Worm (Caenorhabditis elegans) whole organism, dauer: ENCODE data around the gene M02E1.3.
"Not testable (repeated sequence)": the region's sequence is repeated elsewhere in the genome, so short reads cannot be mapped to it uniquely, and the experiment has no call there.

Experiments used
- unc-62 ChIP-seq: sonication (generic microtip); optimal IDR thresholded peaks from 2 replicates; lab custom pipeline; 2017; ENCODE audit warnings: missing biosample characterization, missing genetic modification reagents, missing genetic modification characterization

Gene M02E1.3

DNA sequence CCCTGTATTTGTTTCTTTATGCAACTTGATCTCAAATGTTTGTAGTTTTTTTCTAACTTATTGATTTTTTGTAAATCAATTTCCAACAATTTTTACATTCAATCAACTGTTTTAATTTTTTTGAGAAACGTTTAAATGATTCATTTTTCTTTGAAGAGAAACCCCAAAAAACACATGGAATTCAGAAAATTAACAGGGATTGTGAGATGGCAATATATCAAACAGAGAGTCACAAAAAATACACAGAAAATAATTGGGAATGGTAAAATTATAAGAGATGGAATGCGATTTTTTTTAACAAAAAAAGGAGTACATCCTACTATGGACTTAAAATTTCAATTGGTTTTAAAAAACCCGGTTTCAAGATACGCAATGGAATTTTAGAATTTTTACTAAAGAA lies 12.1 kb downstream of the M02E1.3 start:
- TF ChIP-seq unc-62 (GFP tag; lab: Kevin White, UChicago), result no peak

DNA sequence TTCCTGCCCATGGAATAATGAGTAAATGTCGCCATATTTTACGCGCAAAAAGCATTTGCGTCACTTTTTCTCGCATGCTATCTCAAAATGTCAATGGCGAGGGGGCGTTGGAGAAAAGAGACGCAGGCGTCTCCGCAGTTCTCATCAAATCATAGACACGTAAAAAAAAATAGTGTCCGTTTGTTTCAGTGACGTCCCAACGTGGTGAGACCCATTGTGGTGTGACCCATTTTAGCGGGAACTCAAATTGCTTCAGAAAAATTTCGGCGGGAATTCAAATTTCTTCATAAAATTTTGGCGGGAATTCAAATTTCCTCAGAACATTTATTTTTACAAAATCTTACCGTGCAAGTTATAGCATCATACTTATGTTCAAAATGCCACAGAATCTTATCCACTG lies 21.5 kb downstream of the M02E1.3 start:
- no peak for TF ChIP-seq unc-62 (GFP tag; lab: Kevin White, UChicago)

DNA sequence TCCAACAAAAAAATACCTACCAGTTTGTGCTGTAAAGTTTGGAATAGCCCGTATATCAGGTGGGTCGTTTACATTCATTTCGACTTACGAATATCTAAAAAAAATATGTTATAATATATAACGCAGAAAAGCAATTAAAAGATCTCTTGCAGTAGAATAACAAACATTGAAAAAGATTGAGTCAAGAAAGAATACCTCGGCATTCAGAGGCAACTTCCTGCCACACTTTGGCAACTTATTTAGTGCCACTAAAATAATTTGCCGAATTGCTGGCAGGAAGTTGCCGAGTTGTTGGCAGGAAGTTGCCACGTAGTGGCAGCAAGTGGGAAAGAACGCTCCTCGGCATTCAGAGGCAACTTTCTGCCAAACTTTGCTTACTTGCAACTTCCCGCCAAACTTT lies 24.8 kb downstream of the M02E1.3 start, which contains the start of gene C04E7.3:
TSS of gene C04E7.3 (minus strand) at position 101 of the 400 bp plus-strand sequence.
- not testable (repeated sequence) for TF ChIP-seq unc-62 (GFP tag; lab: Kevin White, UChicago)

DNA sequence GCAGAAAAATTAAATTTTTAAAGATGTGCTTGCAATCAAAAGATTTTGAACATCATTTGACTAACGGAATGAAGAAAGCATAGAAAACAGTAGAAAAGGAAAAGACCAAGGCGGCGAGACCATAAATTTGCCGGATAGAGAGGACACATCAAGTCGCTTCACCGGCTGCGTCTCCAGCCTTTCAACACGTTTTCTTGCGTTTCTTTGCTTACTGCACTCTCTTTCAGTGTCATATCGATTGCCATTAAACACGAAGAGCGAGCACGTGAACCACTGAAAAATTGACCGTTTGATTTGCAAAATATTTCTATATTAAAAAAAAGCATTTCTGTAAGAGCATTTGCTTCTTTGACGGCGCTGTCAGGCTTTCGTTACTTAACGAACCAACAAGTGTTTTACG lies 25.8 kb downstream of the M02E1.3 start:
- TF ChIP-seq unc-62 (GFP tag; lab: Kevin White, UChicago), result no peak

DNA sequence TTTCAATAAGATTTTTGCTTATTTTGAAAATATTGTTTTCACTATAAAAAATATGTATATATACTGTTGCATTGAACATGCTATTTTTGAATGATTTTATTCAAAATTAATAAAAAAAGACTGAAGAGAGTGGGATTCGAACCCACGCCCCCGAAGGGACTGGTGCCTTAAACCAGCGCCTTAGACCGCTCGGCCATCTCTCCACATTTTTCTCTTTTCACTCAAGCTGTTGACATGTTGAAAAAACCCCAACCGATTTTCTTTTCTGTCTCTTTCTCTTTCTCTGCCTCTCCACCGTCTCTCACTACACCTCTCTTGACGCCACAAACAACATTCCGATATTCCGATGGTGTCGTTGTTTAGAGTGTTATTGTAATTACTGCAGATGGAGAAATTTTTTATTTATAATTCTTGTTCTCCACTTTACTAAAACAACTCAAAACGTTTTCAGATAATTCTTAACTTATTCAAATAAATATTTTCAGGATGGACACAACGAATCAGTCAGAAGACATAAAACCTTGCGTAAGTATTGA lies 30.9 kb downstream of the M02E1.3 start, which contains the start of gene sor-3:
TSS of gene sor-3 (plus strand) at position 486 of the 536 bp plus-strand sequence.
- no peak for TF ChIP-seq unc-62 (GFP tag; lab: Kevin White, UChicago)

DNA sequence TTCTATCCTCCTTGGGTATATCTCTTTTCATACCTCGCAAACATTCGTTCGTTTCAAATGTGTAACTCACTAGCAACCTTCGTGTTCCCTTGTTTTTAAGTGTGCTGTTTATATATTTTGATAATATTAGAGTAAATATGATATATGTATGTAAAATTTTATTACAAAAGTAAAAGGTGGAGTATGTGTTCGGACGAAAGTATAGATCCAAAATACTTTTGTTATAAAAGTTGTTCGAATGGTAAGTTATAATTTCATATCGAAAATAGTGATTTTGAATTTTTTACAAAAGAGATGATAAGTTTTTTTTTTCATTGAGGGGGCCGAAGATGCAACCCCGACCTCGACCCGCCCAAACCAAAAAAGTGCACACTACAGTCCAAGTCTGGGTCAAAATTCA lies 35.5 kb downstream of the M02E1.3 start, which contains the start of gene C04E7.1:
TSS of gene C04E7.1 (plus strand) at position 301 of the 400 bp plus-strand sequence.
- TF ChIP-seq unc-62 (GFP tag; lab: Kevin White, UChicago), result no peak

DNA sequence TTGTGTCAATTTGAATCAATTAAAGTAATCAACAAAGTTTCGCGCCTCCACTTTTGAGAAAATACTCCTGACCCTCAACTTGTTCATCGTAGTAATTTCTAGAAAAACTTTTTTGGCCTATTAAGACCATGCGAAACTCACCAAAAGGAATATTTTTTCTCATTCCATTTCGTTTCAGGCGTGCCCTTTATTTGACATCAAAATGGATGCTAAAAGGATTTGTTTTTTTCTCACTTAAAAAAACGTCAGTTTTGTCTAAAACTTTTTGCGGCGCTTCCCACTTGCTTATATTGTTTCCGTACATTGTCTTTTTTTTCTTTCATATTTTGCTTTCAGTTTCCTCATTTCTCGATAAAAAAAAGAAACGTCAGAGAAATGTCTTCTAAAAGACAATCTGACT lies 38.2 kb downstream of the M02E1.3 start, which contains the start of gene C04E7.5:
TSS of gene C04E7.5 (plus strand) at position 301 of the 400 bp plus-strand sequence.
- TF ChIP-seq unc-62 (GFP tag; lab: Kevin White, UChicago), result no peak

DNA sequence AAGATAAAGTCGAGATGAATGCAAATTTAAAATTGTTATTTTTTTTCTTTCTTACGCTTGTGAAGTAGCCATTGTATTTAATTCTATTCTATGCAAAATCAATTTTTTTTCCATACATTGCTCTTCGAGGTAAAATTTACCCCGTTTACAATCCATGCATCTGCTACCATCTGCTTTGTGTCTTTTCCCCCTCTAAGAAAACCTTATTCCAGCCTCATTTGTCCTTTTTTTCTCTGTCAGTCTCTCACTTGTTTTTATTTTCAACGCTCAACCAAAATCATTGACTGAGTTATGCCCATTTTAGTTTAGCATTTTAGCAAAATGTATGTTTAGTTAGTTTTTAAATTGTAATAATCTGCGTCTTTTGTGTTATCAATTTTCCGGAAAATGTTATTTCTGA lies 47.6 kb downstream of the M02E1.3 start:
- TF ChIP-seq unc-62 (GFP tag; lab: Kevin White, UChicago), result no peak

DNA sequence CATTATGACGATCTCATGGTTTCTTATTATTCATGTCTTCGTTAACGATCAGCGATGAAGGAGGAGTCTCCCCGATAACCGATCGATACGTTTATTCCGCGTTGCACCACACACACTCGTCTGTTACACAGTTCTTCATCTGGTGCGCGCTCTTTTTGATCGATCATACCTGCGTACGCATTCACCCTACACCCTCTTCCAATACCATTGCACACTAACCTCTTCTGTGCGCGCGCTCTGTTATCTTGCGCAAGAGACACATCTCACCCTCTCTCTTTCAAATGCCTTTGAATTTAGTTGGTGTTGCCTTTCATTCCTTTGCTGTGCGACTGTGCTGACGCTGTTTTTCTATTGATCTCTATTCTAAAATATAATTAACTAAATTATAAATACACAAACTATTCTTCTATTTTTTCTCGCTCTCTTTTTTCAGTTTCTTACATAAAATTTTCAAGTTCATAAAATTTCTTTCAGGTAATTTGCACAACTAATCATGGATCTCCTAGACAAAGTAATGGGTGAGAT lies 49.5 kb downstream of the M02E1.3 start, which contains the start of gene nrde-3:
TSS of gene nrde-3 (plus strand) at position 475 of the 525 bp plus-strand sequence.
- no peak for TF ChIP-seq unc-62 (GFP tag; lab: Kevin White, UChicago)
